Worm (Caenorhabditis elegans): Measurements from ENCODE around the gene C24H12.6.
A peak's percentile ranks its signal among the peaks of the same experiment; 100 is the strongest.

C24H12.6 gene

DNA sequence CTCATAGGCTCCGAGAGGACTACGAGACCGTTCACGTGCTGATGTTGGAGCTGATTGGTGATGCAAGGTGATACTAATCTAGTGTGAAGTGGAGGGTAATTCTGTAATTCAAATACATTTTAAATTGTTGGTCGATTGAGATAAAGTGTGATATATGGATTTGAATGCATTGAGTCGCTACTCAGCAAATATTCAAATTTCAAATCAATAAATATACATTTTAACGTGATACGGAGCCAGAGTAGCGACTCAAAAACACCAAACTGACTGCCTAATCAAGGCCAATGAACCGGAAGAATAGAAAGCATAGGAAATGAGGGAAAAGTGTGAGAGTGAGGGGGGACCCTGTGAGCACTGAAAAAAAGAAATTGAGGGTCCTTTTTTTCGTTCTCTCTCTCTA lies 19.4 kb downstream of the C24H12.6 start, which contains the start of gene C03H5.6:
C03H5.6 (minus strand) TSS at position 101 of the 400 bp plus-strand sequence.
- TF ChIP-seq fos-1 (tag; optimal IDR thresholded peaks at IDR 0.05) = no peak
- TF ChIP-seq snpc-4 (tag; optimal IDR thresholded peaks at IDR 0.05) = no peak
- TF ChIP-seq nhr-76 (tag; optimal IDR thresholded peaks at IDR 0.05) = no peak
- TF ChIP-seq unc-62 (GFP tag; optimal IDR thresholded peaks at IDR 0.05) = no peak
- TF ChIP-seq nfya-1 (tag; optimal IDR thresholded peaks at IDR 0.05; ENCODE audit: insufficient read depth) = no peak
- no peak for TF ChIP-seq ama-1 (optimal IDR thresholded peaks at IDR 0.05)
- TF ChIP-seq zag-1 (tag; optimal IDR thresholded peaks at IDR 0.05) = no peak
- no peak for TF ChIP-seq fkh-2 (tag; optimal IDR thresholded peaks at IDR 0.05)
- TF ChIP-seq ZK546.5 (tag; optimal IDR thresholded peaks at IDR 0.05) = no peak
- TF ChIP-seq nhr-237 (tag; optimal IDR thresholded peaks at IDR 0.05) = no peak
- TF ChIP-seq nhr-25 (tag; optimal IDR thresholded peaks at IDR 0.05) = no peak
- TF ChIP-seq lin-15B (tag; optimal IDR thresholded peaks at IDR 0.05) = no peak
- no peak for TF ChIP-seq lsy-12 (tag; optimal IDR thresholded peaks at IDR 0.05)
- no peak for TF ChIP-seq nhr-12 (tag; optimal IDR thresholded peaks at IDR 0.05)
- TF ChIP-seq nhr-28 (tag; optimal IDR thresholded peaks at IDR 0.05) = no peak
- TF ChIP-seq elt-3 (tag; optimal IDR thresholded peaks at IDR 0.05) = no peak
- TF ChIP-seq fkh-10 (GFP tag; optimal IDR thresholded peaks at IDR 0.05) = no peak
- TF ChIP-seq hmg-11 (tag; optimal IDR thresholded peaks at IDR 0.05) = no peak

DNA sequence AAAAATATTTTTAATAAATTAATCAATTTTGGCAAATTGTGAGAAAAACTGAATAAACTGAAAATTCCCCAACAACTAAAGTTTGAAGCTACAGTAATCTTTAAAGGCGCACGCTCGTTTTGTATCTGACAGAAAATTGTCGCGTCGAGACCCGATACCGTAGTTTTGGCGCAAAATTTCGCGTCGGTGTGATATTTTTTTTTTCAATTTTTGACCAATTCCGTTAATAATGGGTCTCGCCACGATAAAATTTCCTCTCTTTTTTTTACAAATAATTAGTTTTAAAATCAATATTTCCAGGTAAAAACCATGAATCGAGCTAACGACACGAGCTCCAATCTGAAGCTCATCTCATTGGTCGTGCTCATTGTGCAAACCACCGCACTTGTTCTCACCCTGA lies 30.1 kb downstream of the C24H12.6 start, which contains the start of gene nstp-4:
nstp-4 (plus strand) TSS at position 301 of the 400 bp plus-strand sequence.
- no peak for TF ChIP-seq fkh-2 (tag; optimal IDR thresholded peaks at IDR 0.05)
- TF ChIP-seq elt-1 (tag; optimal IDR thresholded peaks at IDR 0.05) = no peak
- TF ChIP-seq sea-2 (GFP tag; optimal IDR thresholded peaks at IDR 0.05) = no peak
- TF ChIP-seq egl-5 (tag; optimal IDR thresholded peaks at IDR 0.05) = no peak

DNA sequence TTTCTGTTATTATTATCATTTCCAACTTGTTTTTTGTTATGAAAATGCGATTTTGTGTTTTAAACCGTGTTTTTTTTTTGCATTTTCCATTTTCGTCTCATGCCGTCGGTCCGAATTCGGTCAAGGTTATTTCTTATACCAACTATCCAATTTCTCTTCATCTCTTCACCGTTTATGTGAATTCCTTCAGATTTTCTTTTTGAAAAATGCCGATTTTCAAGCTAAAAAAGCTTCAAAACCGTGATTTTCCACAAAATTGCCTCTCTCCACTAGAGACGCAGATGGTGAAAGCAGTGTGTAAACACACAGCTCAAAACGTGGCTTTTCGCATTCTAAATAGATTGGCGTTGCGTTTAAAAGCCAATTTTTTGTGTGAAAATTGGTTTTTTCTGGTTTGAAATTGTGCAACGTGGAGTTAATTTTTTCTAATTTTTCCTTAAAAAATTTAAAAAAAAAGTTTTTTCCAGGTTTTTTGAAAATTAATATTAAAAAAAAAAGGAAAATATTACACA lies 30.8 kb downstream of the C24H12.6 start:
- TF ChIP-seq aly-2 (tag; optimal IDR thresholded peaks at IDR 0.05) (no peak), hmg-11 (tag; optimal IDR thresholded peaks at IDR 0.05) (no peak), lin-15B (tag; optimal IDR thresholded peaks at IDR 0.05) (no peak), elt-2 (tag; optimal IDR thresholded peaks at IDR 0.05) (peak; percentile 12), unc-62 (GFP tag; optimal IDR thresholded peaks at IDR 0.05) (no peak)

DNA sequence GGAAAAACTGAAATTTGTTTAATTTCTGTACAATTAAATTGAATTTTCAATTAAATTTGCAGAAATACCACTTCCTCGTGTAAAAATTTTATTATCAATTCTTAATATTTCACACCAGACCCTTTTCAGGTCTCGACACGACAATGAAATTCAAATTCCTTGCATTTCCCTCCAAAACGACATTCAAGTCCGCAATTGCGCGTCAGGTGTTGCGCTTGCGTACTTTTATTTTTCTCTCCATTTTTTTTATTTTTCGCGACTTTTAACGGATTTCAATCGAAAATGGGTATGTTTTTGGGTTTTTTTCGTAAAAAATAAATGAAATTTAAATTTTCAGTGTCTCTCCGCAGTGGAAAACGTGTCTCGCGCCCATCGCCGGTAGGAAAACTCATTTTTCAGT lies 32.7 kb downstream of the C24H12.6 start, which contains the start of gene C03H5.3:
C03H5.3 (plus strand) TSS at position 132 of the 400 bp plus-strand sequence.
- TF ChIP-seq hmg-11 (tag; optimal IDR thresholded peaks at IDR 0.05) (peak; percentile 45), nhr-25 (tag; optimal IDR thresholded peaks at IDR 0.05) (no peak), ceh-82 (tag; optimal IDR thresholded peaks at IDR 0.05) (no peak), egl-5 (tag; optimal IDR thresholded peaks at IDR 0.05) (no peak), nfya-1 (tag; optimal IDR thresholded peaks at IDR 0.05; ENCODE audit: insufficient read depth) (peak; percentile 53), nhr-43 (tag; optimal IDR thresholded peaks at IDR 0.05; ENCODE audit: poor library complexity, severe bottlenecking) (no peak), nhr-23 (tag; optimal IDR thresholded peaks at IDR 0.05) (peak; percentile 25), lin-15B (tag; optimal IDR thresholded peaks at IDR 0.05) (peak; percentile 65), elt-2 (tag; optimal IDR thresholded peaks at IDR 0.05) (no peak), ama-1 (optimal IDR thresholded peaks at IDR 0.05) (no peak), mml-1 (tag; optimal IDR thresholded peaks at IDR 0.05) (no peak)

DNA sequence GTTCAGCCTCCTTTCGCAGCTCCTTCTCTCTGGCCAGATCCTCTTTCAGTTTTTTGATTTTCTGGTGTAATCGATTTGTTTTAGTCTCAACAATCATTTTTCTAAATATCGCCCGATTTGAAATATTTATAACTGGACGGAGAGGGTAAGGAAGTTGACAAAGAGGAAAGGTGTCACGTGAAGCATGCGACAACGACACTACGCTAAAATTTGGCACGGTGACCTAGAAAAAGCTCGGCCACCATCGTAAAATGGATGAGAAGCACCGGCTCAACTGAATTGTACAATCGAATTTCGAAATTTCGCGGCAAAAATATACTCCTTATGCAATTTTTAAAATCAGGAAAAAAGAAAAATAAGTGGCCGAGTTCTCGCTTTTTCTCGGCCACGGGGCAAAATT lies 33.4 kb downstream of the C24H12.6 start, which contains the start of gene C03H5.5:
C03H5.5 (minus strand) TSS at position 101 of the 400 bp plus-strand sequence.
- TF ChIP-seq R02D3.7 (tag; optimal IDR thresholded peaks at IDR 0.05) = no peak
- TF ChIP-seq mml-1 (tag; optimal IDR thresholded peaks at IDR 0.05) = no peak
- no peak for TF ChIP-seq nhr-12 (tag; optimal IDR thresholded peaks at IDR 0.05)
- TF ChIP-seq fkh-2 (tag; optimal IDR thresholded peaks at IDR 0.05) = no peak
- TF ChIP-seq zag-1 (tag; optimal IDR thresholded peaks at IDR 0.05) = no peak
- TF ChIP-seq elt-2 (tag; optimal IDR thresholded peaks at IDR 0.05) = no peak
- no peak for TF ChIP-seq unc-39 (tag; optimal IDR thresholded peaks at IDR 0.05)
- no peak for TF ChIP-seq elt-3 (tag; optimal IDR thresholded peaks at IDR 0.05)
- no peak for TF ChIP-seq ZK546.5 (tag; optimal IDR thresholded peaks at IDR 0.05)
- no peak for TF ChIP-seq nhr-25 (tag; optimal IDR thresholded peaks at IDR 0.05)

DNA sequence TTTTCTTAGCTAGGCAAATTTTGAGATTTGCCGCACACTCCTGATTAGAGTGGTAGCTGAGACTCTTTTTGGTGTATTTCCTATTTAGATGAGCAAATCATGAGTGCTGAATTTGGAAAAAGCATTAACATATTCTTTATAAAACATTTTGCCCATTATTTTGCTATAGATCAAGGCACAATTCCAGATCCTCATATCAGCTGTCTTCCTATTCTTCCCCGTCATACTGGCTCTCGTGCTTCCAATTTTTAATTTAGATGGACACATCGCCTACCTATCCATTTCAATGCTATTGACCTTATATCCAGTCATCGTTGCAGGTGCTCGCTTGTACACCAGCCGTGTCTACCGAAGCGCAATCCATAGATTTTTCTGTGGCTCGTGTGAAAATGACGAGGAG lies 38.7 kb downstream of the C24H12.6 start, which contains the start of gene C03H5.7:
C03H5.7 (plus strand) TSS at position 301 of the 400 bp plus-strand sequence.
- no peak for TF ChIP-seq lsy-12 (tag; optimal IDR thresholded peaks at IDR 0.05)
